Fruit fly (Drosophila melanogaster) whole organism, embryonic: Measurements from ENCODE around the gene CG42847.
A peak's percentile ranks its signal among the peaks of the same experiment; 100 is the strongest.

Experiments used
- Abd-B ChIP-seq: fragments of 200-800 bp; sonication (Bioruptor generic); optimal IDR thresholded peaks from 2 replicates; lab custom pipeline; 2018; ENCODE audit warnings: missing biosample characterization, mild to moderate bottlenecking, missing genetic modification characterization, moderate library complexity
- B-H2 ChIP-seq: fragments of 200-800 bp; sonication (Bioruptor generic); optimal IDR thresholded peaks from 2 replicates; lab custom pipeline; 2018; ENCODE audit warnings: missing biosample characterization, mild to moderate bottlenecking, missing genetic modification characterization
- CG10654 ChIP-seq: fragments of 200-800 bp; sonication (Bioruptor generic); optimal IDR thresholded peaks from 2 replicates; lab custom pipeline; 2016; ENCODE audit warnings: missing biosample characterization, missing genetic modification characterization
- CG13775 ChIP-seq: fragments of 200-800 bp; sonication (Bioruptor generic); optimal IDR thresholded peaks from 3 replicates; lab custom pipeline; 2017; ENCODE audit warnings: missing biosample characterization, mild to moderate bottlenecking, missing genetic modification characterization
- CG15073 ChIP-seq: fragments of 200-800 bp; sonication (Bioruptor generic); optimal IDR thresholded peaks from 2 replicates; lab custom pipeline; 2016; ENCODE audit warnings: missing biosample characterization, missing genetic modification characterization
- CG1602 ChIP-seq: fragments of 200-800 bp; sonication (Bioruptor generic); optimal IDR thresholded peaks from 3 replicates; lab custom pipeline; 2016; ENCODE audit warnings: missing biosample characterization, missing genetic modification characterization
- CG17802 ChIP-seq: fragments of 200-800 bp; sonication (Bioruptor generic); optimal IDR thresholded peaks from 2 replicates; lab custom pipeline; 2018; ENCODE audit warnings: missing biosample characterization, mild to moderate bottlenecking, missing genetic modification characterization, moderate library complexity
- CG18262 ChIP-seq: fragments of 200-800 bp; optimal IDR thresholded peaks from 3 replicates; lab custom pipeline; 2019; ENCODE audit warnings: missing biosample characterization, mild to moderate bottlenecking, missing genetic modification characterization, moderate library complexity
- CG2120 ChIP-seq: fragments of 200-800 bp; sonication (Bioruptor generic); optimal IDR thresholded peaks from 3 replicates; lab custom pipeline; 2016; ENCODE audit warnings: missing biosample characterization, missing genetic modification characterization
- CG31441 ChIP-seq: fragments of 200-800 bp; sonication (Bioruptor generic); IDR thresholded peaks from 2 replicates; pipeline ENCODE4 v1.3.6; 2022; ENCODE audit warnings: missing biosample characterization, missing genetic modification characterization
- CG4424 ChIP-seq: fragments of 200-800 bp; sonication (Bioruptor generic); optimal IDR thresholded peaks from 3 replicates; lab custom pipeline; 2016; ENCODE audit warnings: missing biosample characterization, missing genetic modification characterization
- CG7357 ChIP-seq: fragments of 200-800 bp; sonication (Bioruptor generic); IDR thresholded peaks from 3 replicates; pipeline ENCODE4 v1.3.6; 2022; ENCODE audit warnings: missing biosample characterization, missing genetic modification characterization
- CG9797 ChIP-seq: fragments of 200-800 bp; sonication (Bioruptor generic); optimal IDR thresholded peaks from 3 replicates; lab custom pipeline; 2018; ENCODE audit warnings: missing biosample characterization, mild to moderate bottlenecking, missing genetic modification characterization
- CoRest ChIP-seq: fragments of 200-800 bp; sonication (Bioruptor generic); optimal IDR thresholded peaks from 3 replicates; lab custom pipeline; 2018; ENCODE audit warnings: missing biosample characterization, mild to moderate bottlenecking, missing genetic modification characterization, moderate library complexity
- Drgx ChIP-seq: fragments of 200-800 bp; sonication (Bioruptor generic); IDR thresholded peaks from 2 replicates; pipeline ENCODE4 v1.3.6; 2022; ENCODE audit warnings: missing biosample characterization, missing genetic modification characterization
- Ets97D ChIP-seq: fragments of 200-800 bp; sonication (Bioruptor generic); optimal IDR thresholded peaks from 3 replicates; lab custom pipeline; 2016; ENCODE audit warnings: missing biosample characterization, missing genetic modification characterization
- Fer1 ChIP-seq: fragments of 200-800 bp; sonication (Bioruptor generic); optimal IDR thresholded peaks from 2 replicates; lab custom pipeline; 2017; ENCODE audit warnings: missing biosample characterization, mild to moderate bottlenecking, missing genetic modification characterization
- HLH4C ChIP-seq: fragments of 200-800 bp; sonication (Bioruptor generic); IDR thresholded peaks from 3 replicates; pipeline ENCODE4 v1.3.6; 2022; ENCODE audit warnings: missing biosample characterization, missing genetic modification characterization; ENCODE audit not compliant: partially characterized antibody
- HLHmδ ChIP-seq: fragments of 200-800 bp; sonication (Bioruptor generic); optimal IDR thresholded peaks from 2 replicates; lab custom pipeline; 2018; ENCODE audit warnings: missing biosample characterization, mild to moderate bottlenecking, missing genetic modification characterization, moderate library complexity
- Hand ChIP-seq: fragments of 200-800 bp; sonication (Bioruptor generic); optimal IDR thresholded peaks from 2 replicates; lab custom pipeline; 2017; ENCODE audit warnings: mild to moderate bottlenecking, missing biosample characterization, missing genetic modification reagents, missing genetic modification characterization
- HmgZ ChIP-seq: fragments of 200-800 bp; sonication (Bioruptor generic); optimal IDR thresholded peaks from 2 replicates; lab custom pipeline; 2018; ENCODE audit warnings: missing biosample characterization, mild to moderate bottlenecking, missing genetic modification characterization
- Hr78 ChIP-seq, 2 experiments: fragments of 200-800 bp in 1 of 2; fragments of >200 bp in 1 of 2; sonication (Bioruptor generic) in 1 of 2; optimal IDR thresholded peaks; 2 replicates each; lab custom pipeline; 2017 to 2019; ENCODE audit warnings: missing biosample characterization in 2 of 2, missing genetic modification characterization in 2 of 2, mild to moderate bottlenecking in 1 of 2, moderate library complexity in 1 of 2
- NFAT ChIP-seq: fragments of 200-800 bp; sonication (Bioruptor generic); IDR thresholded peaks from 2 replicates; pipeline ENCODE4 v1.3.6; 2022; ENCODE audit warnings: missing biosample characterization, missing genetic modification characterization
- NK7.1 ChIP-seq: fragments of 200-800 bp; sonication (Bioruptor generic); optimal IDR thresholded peaks from 3 replicates; lab custom pipeline; 2016; ENCODE audit warnings: missing biosample characterization, missing genetic modification characterization
- Opbp ChIP-seq: fragments of 200-800 bp; sonication (Bioruptor generic); IDR thresholded peaks from 3 replicates; pipeline ENCODE4 v1.3.6; 2022; ENCODE audit warnings: missing biosample characterization, missing genetic modification characterization; ENCODE audit not compliant: partially characterized antibody
- Pdp1 ChIP-seq, 2 experiments: fragments of 200-800 bp; sonication (Bioruptor generic); optimal IDR thresholded peaks; 3 replicates each; lab custom pipeline; 2016; ENCODE audit warnings: missing biosample characterization in 2 of 2, missing genetic modification characterization in 2 of 2, mild to moderate bottlenecking in 1 of 2, moderate library complexity in 1 of 2
- Side ChIP-seq: fragments of 200-800 bp; sonication (Bioruptor generic); optimal IDR thresholded peaks from 2 replicates; lab custom pipeline; 2016; ENCODE audit warnings: missing biosample characterization, missing genetic modification characterization
- bigmax ChIP-seq: fragments of 200-800 bp; sonication (Bioruptor generic); optimal IDR thresholded peaks from 2 replicates; lab custom pipeline; 2018; ENCODE audit warnings: missing biosample characterization, mild to moderate bottlenecking, missing genetic modification characterization
- bsh ChIP-seq, 2 experiments: fragments of 200-800 bp; sonication (Bioruptor generic); optimal IDR thresholded peaks; 2 replicates each; lab custom pipeline; 2017 to 2018; ENCODE audit warnings: mild to moderate bottlenecking in 2 of 2, missing biosample characterization in 2 of 2, missing genetic modification characterization in 2 of 2, moderate library complexity in 1 of 2
- cas ChIP-seq: fragments of 200-800 bp; sonication (Bioruptor generic); IDR thresholded peaks from 2 replicates; pipeline ENCODE4 v1.3.6; 2022; ENCODE audit warnings: missing biosample characterization, missing genetic modification characterization
- corto ChIP-seq: fragments of 200-800 bp; sonication (Bioruptor generic); optimal IDR thresholded peaks from 2 replicates; lab custom pipeline; 2016; ENCODE audit warnings: missing biosample characterization, mild to moderate bottlenecking, missing genetic modification characterization, moderate library complexity
- crc ChIP-seq: fragments of 200-800 bp; sonication (Bioruptor generic); optimal IDR thresholded peaks from 2 replicates; lab custom pipeline; 2016; ENCODE audit warnings: missing biosample characterization, missing genetic modification characterization
- cwo ChIP-seq: fragments of 200-800 bp; sonication (Bioruptor generic); optimal IDR thresholded peaks from 3 replicates; lab custom pipeline; 2017; ENCODE audit warnings: missing biosample characterization, missing genetic modification characterization, mild to moderate bottlenecking, moderate library complexity, missing genetic modification reagents
- disco-r ChIP-seq: fragments of 200-800 bp; sonication (Bioruptor generic); optimal IDR thresholded peaks from 2 replicates; lab custom pipeline; 2016; ENCODE audit warnings: missing biosample characterization, missing genetic modification characterization
- ewg ChIP-seq: fragments of 200-800 bp; sonication (Bioruptor generic); optimal IDR thresholded peaks from 3 replicates; lab custom pipeline; 2017; ENCODE audit warnings: mild to moderate bottlenecking, missing biosample characterization, missing genetic modification reagents, missing genetic modification characterization
- grau ChIP-seq: fragments of 200-800 bp; optimal IDR thresholded peaks from 3 replicates; lab custom pipeline; 2019; ENCODE audit warnings: missing biosample characterization, mild to moderate bottlenecking, missing genetic modification characterization, moderate library complexity
- ind ChIP-seq: fragments of 200-800 bp; sonication (Bioruptor generic); optimal IDR thresholded peaks from 3 replicates; lab custom pipeline; 2016; ENCODE audit warnings: missing biosample characterization, missing genetic modification characterization
- jing ChIP-seq: fragments of 200-800 bp; sonication (Bioruptor generic); optimal IDR thresholded peaks from 2 replicates; lab custom pipeline; 2018; ENCODE audit warnings: missing biosample characterization, mild to moderate bottlenecking, missing genetic modification characterization
- lab ChIP-seq: fragments of 200-800 bp; sonication (Bioruptor generic); optimal IDR thresholded peaks from 3 replicates; lab custom pipeline; 2017; ENCODE audit warnings: missing biosample characterization, missing genetic modification characterization, mild to moderate bottlenecking, moderate library complexity, missing genetic modification reagents
- nmo ChIP-seq: fragments of 200-800 bp; sonication (Bioruptor generic); optimal IDR thresholded peaks from 2 replicates; lab custom pipeline; 2018; ENCODE audit warnings: missing biosample characterization, mild to moderate bottlenecking, missing genetic modification characterization, moderate library complexity
- prd ChIP-seq, 3 experiments: fragments of >200 bp in 2 of 3; fragments of 200-800 bp in 1 of 3; sonication (Bioruptor generic) in 1 of 3; optimal IDR thresholded peaks in 2 of 3; IDR thresholded peaks in 1 of 3; 2 replicates in 2 of 3; 3 replicates in 1 of 3; pipeline versions ENCODE4 v1.3.6 to Lab custom; 2017 to 2022; ENCODE audit warnings: missing biosample characterization in 1 of 3, missing genetic modification characterization in 1 of 3
- psq ChIP-seq: fragments of 200-800 bp; sonication (Bioruptor generic); optimal IDR thresholded peaks from 2 replicates; lab custom pipeline; 2017; ENCODE audit warnings: missing biosample characterization, missing genetic modification characterization
- ro ChIP-seq: fragments of 200-800 bp; sonication (Bioruptor generic); IDR thresholded peaks from 2 replicates; pipeline ENCODE4 v1.3.6; 2022; ENCODE audit warnings: missing biosample characterization, missing genetic modification characterization
- sqz ChIP-seq: fragments of 200-800 bp; sonication (Bioruptor generic); optimal IDR thresholded peaks from 3 replicates; lab custom pipeline; 2018; ENCODE audit warnings: missing biosample characterization, mild to moderate bottlenecking, missing genetic modification characterization
- tin ChIP-seq: fragments of 200-800 bp; sonication (Bioruptor generic); optimal IDR thresholded peaks from 3 replicates; lab custom pipeline; 2016; ENCODE audit warnings: missing biosample characterization, missing genetic modification characterization
- tup ChIP-seq: fragments of 200-800 bp; sonication (Bioruptor generic); optimal IDR thresholded peaks from 2 replicates; lab custom pipeline; 2016; ENCODE audit warnings: missing biosample characterization, mild to moderate bottlenecking, missing genetic modification characterization, moderate library complexity
- twi ChIP-seq: fragments of 200-800 bp; optimal IDR thresholded peaks from 2 replicates; lab custom pipeline; 2019; ENCODE audit warnings: missing biosample characterization, mild to moderate bottlenecking, missing genetic modification characterization, moderate library complexity
- vnd ChIP-seq: fragments of 200-800 bp; sonication (Bioruptor generic); IDR thresholded peaks from 3 replicates; pipeline ENCODE4 v1.3.6; 2022; ENCODE audit warnings: missing biosample characterization, missing genetic modification characterization; ENCODE audit not compliant: partially characterized antibody
- vvl ChIP-seq: fragments of 200-800 bp; sonication (Bioruptor generic); IDR thresholded peaks from 2 replicates; pipeline ENCODE4 v1.3.6; 2022; ENCODE audit warnings: missing biosample characterization, missing genetic modification characterization

CG42847 gene

DNA sequence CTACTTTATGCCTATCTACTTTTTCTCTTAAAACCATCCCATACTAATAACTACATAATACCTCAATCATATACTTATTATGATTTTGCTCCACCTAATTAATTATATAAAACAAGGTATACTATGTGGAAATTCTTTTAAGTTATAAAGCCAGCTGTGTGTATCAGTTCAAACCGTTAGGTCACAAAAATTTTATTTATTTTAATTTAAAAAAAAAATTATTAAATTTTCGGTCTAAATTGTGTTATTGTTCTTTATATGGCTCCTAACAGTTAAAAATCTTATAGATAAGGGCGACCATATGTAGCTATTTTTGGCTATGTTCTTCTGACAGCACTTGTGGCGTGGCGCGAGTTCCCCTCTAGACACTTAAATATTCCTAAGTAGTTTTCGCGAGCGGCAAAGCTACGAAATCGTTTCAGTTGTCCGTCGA lies 40.4 kb upstream of the CG42847 start, which contains the start of gene Aldh (continued):
- TF ChIP-seq HmgZ (tag; lab: Kevin White, UChicago), result peak; percentile 10
- peak; percentile 52 for TF ChIP-seq lab (GFP tag; lab: Kevin White, UChicago)
- peak; percentile 58 for TF ChIP-seq CoRest (tag; lab: Kevin White, UChicago)
- no peak for TF ChIP-seq NK7.1
- TF ChIP-seq Opbp (GFP tag; lab: Robert Waterston, UW), result no peak
- no peak for TF ChIP-seq grau
- TF ChIP-seq Abd-B (GFP tag; lab: Kevin White, UChicago), result no peak
- no peak for TF ChIP-seq vnd (GFP tag; lab: Robert Waterston, UW)
- TF ChIP-seq Hand, result peak; percentile 24
- no peak for TF ChIP-seq HLHmδ (GFP tag; lab: Kevin White, UChicago)
- TF ChIP-seq jing (GFP tag; lab: Kevin White, UChicago), result no peak
- TF ChIP-seq sqz, result no peak
- TF ChIP-seq Ets97D (GFP tag; lab: Kevin White, UChicago), result no peak
- TF ChIP-seq cwo (GFP tag; lab: Kevin White, UChicago), result peak; percentile 46
- TF ChIP-seq CG18262 (tag; lab: Kevin White, UChicago), result no peak
- no peak for TF ChIP-seq twi (tag; lab: Kevin White, UChicago)
- no peak for TF ChIP-seq ind
- no peak for TF ChIP-seq Side (GFP tag; lab: Kevin White, UChicago)
- TF ChIP-seq Drgx (GFP tag; lab: Robert Waterston, UW), result peak; percentile 65
- no peak for TF ChIP-seq psq (GFP tag; lab: Kevin White, UChicago)
- peak; percentile 76 for TF ChIP-seq NFAT (GFP tag; lab: Robert Waterston, UW)
- no peak for TF ChIP-seq CG15073
- peak; percentile 52 for TF ChIP-seq CG2120
- no peak for TF ChIP-seq bigmax (GFP tag; lab: Kevin White, UChicago)
- TF ChIP-seq Hr78 (GFP tag; optimal IDR thresholded peaks at IDR 0.05; lab: Kevin White, UChicago), result no peak
- TF ChIP-seq CG10654 (GFP tag; lab: Kevin White, UChicago), result no peak
- TF ChIP-seq CG17802 (tag; lab: Kevin White, UChicago), result no peak
- TF ChIP-seq disco-r (GFP tag; lab: Kevin White, UChicago), result no peak

DNA sequence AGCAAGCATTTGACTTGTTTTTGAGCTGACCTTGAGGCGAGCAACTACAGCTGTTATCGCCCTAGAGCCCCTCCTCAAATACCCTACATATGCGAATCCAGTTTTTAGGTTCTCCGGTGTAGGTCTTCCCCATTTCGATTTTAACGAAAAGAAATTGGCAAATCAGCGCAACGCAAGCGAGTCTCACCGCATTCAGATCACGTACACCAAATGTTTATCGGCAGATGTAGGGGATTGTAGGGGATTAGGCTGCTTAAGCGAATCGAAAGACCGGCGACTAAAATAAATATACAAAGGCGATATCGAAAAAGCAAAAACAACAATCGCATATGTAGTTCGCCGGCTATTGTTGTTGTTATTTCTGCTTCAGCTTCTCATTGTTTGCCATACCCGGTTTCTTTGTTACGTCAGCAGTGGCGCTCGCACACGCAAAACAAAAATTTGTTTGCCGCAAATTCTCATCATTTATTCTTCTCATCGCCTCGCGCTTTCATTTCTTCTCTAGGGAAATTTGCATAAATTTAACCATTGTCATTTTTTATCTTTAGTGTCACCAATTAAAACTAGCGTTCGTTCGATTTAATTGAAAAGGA lies 39.6 kb upstream of the CG42847 start:
- TF ChIP-seq ewg (GFP tag; lab: Kevin White, UChicago), result no peak
- no peak for TF ChIP-seq prd (optimal IDR thresholded peaks at IDR 0.05; lab: Kevin White, UChicago)
- peak; percentile 66 for TF ChIP-seq prd (GFP tag; IDR thresholded peaks at IDR 0.05; lab: Robert Waterston, UW)
- TF ChIP-seq CG1602 (GFP tag; lab: Kevin White, UChicago), result peak; percentile 34
- TF ChIP-seq CG4424 (GFP tag; lab: Kevin White, UChicago), result peak; percentile 47
- TF ChIP-seq bsh (GFP tag; optimal IDR thresholded peaks at IDR 0.05; lab: Kevin White, UChicago), result peak in 1 of 2 experiments; percentile 85
- peak; percentile 74 for TF ChIP-seq vvl (GFP tag; lab: Robert Waterston, UW)
- peak; percentile 34 for TF ChIP-seq tup
- TF ChIP-seq CG31441 (GFP tag; lab: Robert Waterston, UW), result 0 out of 2 replicates have a peak, but pooled peaks have one; percentile 19
- TF ChIP-seq Pdp1 (GFP tag; optimal IDR thresholded peaks at IDR 0.05; lab: Kevin White, UChicago), result peak; percentile 63 to 91
- TF ChIP-seq B-H2 (GFP tag; lab: Kevin White, UChicago), result peak; percentile 8
- peak; percentile 51 for TF ChIP-seq CG13775
- TF ChIP-seq corto (GFP tag; lab: Kevin White, UChicago), result peak; percentile 75
- TF ChIP-seq nmo (GFP tag; lab: Kevin White, UChicago), result peak; percentile 49
- peak; percentile 69 for TF ChIP-seq CG7357 (GFP tag; lab: Robert Waterston, UW)
- TF ChIP-seq tin (GFP tag; lab: Kevin White, UChicago), result peak; percentile 54
- TF ChIP-seq crc (GFP tag; lab: Kevin White, UChicago), result peak; percentile 50
- TF ChIP-seq ro (GFP tag; lab: Robert Waterston, UW), result peak; percentile 26; the same call in 1 of the 2 replicates
- peak; percentile 52 for TF ChIP-seq Fer1
- TF ChIP-seq cas (GFP tag; lab: Robert Waterston, UW), result 0 out of 2 replicates have a peak, but pooled peaks have one; percentile 22
- no peak for TF ChIP-seq HLH4C (GFP tag; lab: Robert Waterston, UW)
- TF ChIP-seq CG9797 (GFP tag; lab: Kevin White, UChicago), result no peak
